Fruit fly (Drosophila melanogaster) whole organism, embryonic: ENCODE results near the gene veli.
A peak's percentile ranks its signal among the peaks of the same experiment; 100 is the strongest.

Source experiments
- ATbp ChIP-seq: fragments of 200-800 bp; sonication (Bioruptor generic); optimal IDR thresholded peaks from 2 replicates; lab custom pipeline; 2017; ENCODE audit warnings: missing biosample characterization, mild to moderate bottlenecking, missing genetic modification characterization, missing genetic modification reagents
- Abd-B ChIP-seq: fragments of 200-800 bp; sonication (Bioruptor generic); optimal IDR thresholded peaks from 2 replicates; lab custom pipeline; 2018; ENCODE audit warnings: missing biosample characterization, mild to moderate bottlenecking, missing genetic modification characterization, moderate library complexity
- Atf-2 ChIP-seq: fragments of 200-800 bp; sonication (Bioruptor generic); optimal IDR thresholded peaks from 2 replicates; lab custom pipeline; 2016; ENCODE audit warnings: missing biosample characterization, missing genetic modification characterization
- Blimp-1 ChIP-seq: fragments of 200-800 bp; sonication (Bioruptor generic); optimal IDR thresholded peaks from 3 replicates; lab custom pipeline; 2018; ENCODE audit warnings: missing biosample characterization, missing genetic modification characterization, mild to moderate bottlenecking, moderate library complexity, missing genetic modification reagents
- CG10979 ChIP-seq: fragments of 200-800 bp; sonication (Bioruptor generic); optimal IDR thresholded peaks from 2 replicates; lab custom pipeline; 2018; ENCODE audit warnings: missing biosample characterization, mild to moderate bottlenecking, missing genetic modification characterization, moderate library complexity
- CG12071 ChIP-seq: fragments of 200-800 bp; sonication (Bioruptor generic); optimal IDR thresholded peaks from 3 replicates; lab custom pipeline; 2018; ENCODE audit warnings: missing biosample characterization, mild to moderate bottlenecking, missing genetic modification characterization
- CG12391 ChIP-seq: fragments of 200-800 bp; sonication (Bioruptor generic); optimal IDR thresholded peaks from 3 replicates; lab custom pipeline; 2018; ENCODE audit warnings: missing biosample characterization, mild to moderate bottlenecking, missing genetic modification characterization, moderate library complexity
- CG13894 ChIP-seq: fragments of 200-800 bp; sonication (Bioruptor generic); optimal IDR thresholded peaks from 3 replicates; lab custom pipeline; 2018; ENCODE audit warnings: missing biosample characterization, mild to moderate bottlenecking, missing genetic modification characterization, moderate library complexity
- CG14710 ChIP-seq: fragments of 200-800 bp; sonication (Bioruptor generic); optimal IDR thresholded peaks from 3 replicates; lab custom pipeline; 2019; ENCODE audit warnings: missing biosample characterization, mild to moderate bottlenecking, missing genetic modification characterization, moderate library complexity
- CG15601 ChIP-seq: fragments of 200-800 bp; sonication (Bioruptor generic); optimal IDR thresholded peaks from 3 replicates; lab custom pipeline; 2019; ENCODE audit warnings: missing biosample characterization, mild to moderate bottlenecking, missing genetic modification characterization, moderate library complexity
- CG18619 ChIP-seq: fragments of 200-800 bp; sonication (Bioruptor generic); optimal IDR thresholded peaks from 3 replicates; lab custom pipeline; 2017; ENCODE audit warnings: missing biosample characterization, mild to moderate bottlenecking, missing genetic modification characterization
- CG18764 ChIP-seq: fragments of 200-800 bp; sonication (Bioruptor generic); optimal IDR thresholded peaks from 3 replicates; lab custom pipeline; 2016; ENCODE audit warnings: missing biosample characterization, missing genetic modification characterization
- CG2889 ChIP-seq: fragments of 200-800 bp; sonication (Bioruptor generic); IDR thresholded peaks from 3 replicates; pipeline ENCODE4 v1.3.6; 2022; ENCODE audit warnings: missing biosample characterization, missing genetic modification characterization
- CG4820 ChIP-seq: fragments of 200-800 bp; sonication (Bioruptor generic); optimal IDR thresholded peaks from 3 replicates; lab custom pipeline; 2016; ENCODE audit warnings: missing biosample characterization, missing genetic modification characterization
- CG7745 ChIP-seq: fragments of 200-800 bp; sonication (Bioruptor generic); optimal IDR thresholded peaks from 2 replicates; lab custom pipeline; 2018; ENCODE audit warnings: missing biosample characterization, mild to moderate bottlenecking, missing genetic modification characterization, moderate library complexity
- CoRest ChIP-seq: fragments of 200-800 bp; sonication (Bioruptor generic); optimal IDR thresholded peaks from 3 replicates; lab custom pipeline; 2018; ENCODE audit warnings: missing biosample characterization, mild to moderate bottlenecking, missing genetic modification characterization, moderate library complexity
- D19A ChIP-seq: fragments of 200-800 bp; optimal IDR thresholded peaks from 3 replicates; lab custom pipeline; 2019; ENCODE audit warnings: missing biosample characterization, mild to moderate bottlenecking, missing genetic modification characterization, moderate library complexity
- GATAe ChIP-seq: fragments of 200-800 bp; sonication (Bioruptor generic); conservative IDR thresholded peaks from 2 replicates; pipeline ENCODE4 v1.3.6; 2022; ENCODE audit warnings: missing biosample characterization, missing genetic modification characterization
- Hr3 ChIP-seq: fragments of 200-800 bp; sonication (Bioruptor generic); optimal IDR thresholded peaks from 3 replicates; lab custom pipeline; 2016; ENCODE audit warnings: missing biosample characterization, missing genetic modification characterization
- Hr51 ChIP-seq, 2 experiments: fragments of 200-800 bp; sonication (Bioruptor generic); optimal IDR thresholded peaks; 2 replicates in 1 of 2; 3 replicates in 1 of 2; lab custom pipeline; 2016 to 2018; ENCODE audit warnings: missing biosample characterization in 2 of 2, missing genetic modification characterization in 2 of 2, mild to moderate bottlenecking in 1 of 2, moderate library complexity in 1 of 2
- Lhr ChIP-seq: fragments of 200-800 bp; sonication (Bioruptor generic); optimal IDR thresholded peaks from 3 replicates; lab custom pipeline; 2017; ENCODE audit warnings: mild to moderate bottlenecking, missing biosample characterization, missing genetic modification reagents, missing genetic modification characterization
- MBD-R2 ChIP-seq: fragments of 200-800 bp; sonication (Bioruptor generic); IDR thresholded peaks from 2 replicates; pipeline ENCODE4 v1.3.6; 2022; ENCODE audit warnings: missing biosample characterization, missing genetic modification characterization
- Neu2 ChIP-seq: fragments of 200-800 bp; sonication (Bioruptor generic); optimal IDR thresholded peaks from 3 replicates; lab custom pipeline; 2016; ENCODE audit warnings: missing biosample characterization, missing genetic modification characterization, borderline replicate concordance
- Poxn ChIP-seq: fragments of 200-800 bp; sonication (Bioruptor generic); IDR thresholded peaks from 2 replicates; pipeline ENCODE4 v1.3.6; 2022; ENCODE audit warnings: missing biosample characterization, missing genetic modification characterization
- Ravus ChIP-seq: fragments of 200-800 bp; sonication (Bioruptor generic); IDR thresholded peaks from 2 replicates; pipeline ENCODE4 v1.3.6; 2022; ENCODE audit warnings: missing biosample characterization, missing genetic modification characterization
- Spps ChIP-seq: fragments of 200-800 bp; sonication (Bioruptor generic); optimal IDR thresholded peaks from 2 replicates; lab custom pipeline; 2018; ENCODE audit warnings: missing biosample characterization, mild to moderate bottlenecking, missing genetic modification characterization
- Sry-δ ChIP-seq: fragments of 200-800 bp; sonication (Bioruptor generic); optimal IDR thresholded peaks from 2 replicates; lab custom pipeline; 2016; ENCODE audit warnings: missing biosample characterization, missing genetic modification characterization
- Xbp1 ChIP-seq: fragments of 200-800 bp; sonication (Bioruptor generic); optimal IDR thresholded peaks from 3 replicates; lab custom pipeline; 2016; ENCODE audit warnings: missing biosample characterization, mild to moderate bottlenecking, missing genetic modification characterization
- ap ChIP-seq: fragments of 200-800 bp; sonication (Bioruptor generic); IDR thresholded peaks from 2 replicates; pipeline ENCODE4 v1.3.6; 2022; ENCODE audit warnings: missing biosample characterization, missing genetic modification characterization
- gfzf ChIP-seq: fragments of 200-800 bp; sonication (Bioruptor generic); optimal IDR thresholded peaks from 2 replicates; lab custom pipeline; 2016; ENCODE audit warnings: missing biosample characterization, mild to moderate bottlenecking, missing genetic modification characterization, moderate library complexity
- gsb ChIP-seq: fragments of 200-800 bp; sonication (Bioruptor generic); IDR thresholded peaks from 2 replicates; pipeline ENCODE4 v1.3.6; 2022; ENCODE audit warnings: missing biosample characterization, missing genetic modification characterization
- ham ChIP-seq: fragments of 200-800 bp; sonication (Bioruptor generic); IDR thresholded peaks from 2 replicates; pipeline ENCODE4 v1.3.6; 2022; ENCODE audit warnings: missing biosample characterization, missing genetic modification characterization
- jumu ChIP-seq: fragments of 200-800 bp; sonication (Bioruptor generic); optimal IDR thresholded peaks from 3 replicates; lab custom pipeline; 2016; ENCODE audit warnings: missing biosample characterization, missing genetic modification characterization
- scrt ChIP-seq: fragments of 200-800 bp; sonication (Bioruptor generic); optimal IDR thresholded peaks from 2 replicates; lab custom pipeline; 2018; ENCODE audit warnings: missing biosample characterization, mild to moderate bottlenecking, missing genetic modification characterization, moderate library complexity
- sima ChIP-seq: fragments of 200-800 bp; sonication (Bioruptor generic); optimal IDR thresholded peaks from 2 replicates; lab custom pipeline; 2016; ENCODE audit warnings: missing biosample characterization, missing genetic modification characterization

Gene veli

DNA sequence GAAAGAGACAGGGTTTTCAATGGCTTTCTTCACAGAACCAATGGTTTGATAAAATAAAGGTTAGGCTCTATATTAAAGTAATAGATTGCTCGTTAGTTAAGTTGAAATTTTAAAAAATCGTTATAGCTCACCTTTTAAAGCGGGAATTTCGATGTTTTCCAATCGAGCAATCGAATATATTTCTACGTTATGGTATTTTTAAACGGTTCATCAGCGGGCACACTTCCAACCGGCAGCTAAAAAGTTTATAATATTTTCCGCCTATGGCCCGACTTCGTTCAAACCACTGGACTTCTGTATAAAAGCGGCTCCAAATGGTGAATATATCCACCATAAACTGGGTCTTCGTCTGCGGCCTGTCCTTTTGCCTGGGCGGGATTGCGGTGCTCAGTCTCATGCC, 42.3 kb downstream of the veli start, which contains the start of gene beta4GalT7 (continued):
- TF ChIP-seq Hr51 (GFP tag; optimal IDR thresholded peaks at IDR 0.05; lab: Kevin White, UChicago) (no peak), ap (no peak), MBD-R2 (GFP tag; lab: Robert Waterston, UW) (peak; percentile 69), Blimp-1 (no peak), CG15601 (tag; lab: Kevin White, UChicago) (no peak), CG13894 (tag; lab: Kevin White, UChicago) (no peak), Abd-B (GFP tag; lab: Kevin White, UChicago) (no peak), GATAe (GFP tag; lab: Robert Waterston, UW) (no peak), jumu (no peak), Xbp1 (no peak), CG18619 (no peak), CG2889 (GFP tag; lab: Robert Waterston, UW) (no peak), Ravus (no peak), Sry-δ (no peak), Spps (tag; lab: Kevin White, UChicago) (no peak), Hr3 (GFP tag; lab: Kevin White, UChicago) (no peak), CG14710 (tag; lab: Kevin White, UChicago) (peak; percentile 6), CG12391 (tag; lab: Kevin White, UChicago) (no peak), ham (no peak), CoRest (tag; lab: Kevin White, UChicago) (no peak), D19A (no peak), ATbp (GFP tag; lab: Kevin White, UChicago) (no peak), CG4820 (GFP tag; lab: Kevin White, UChicago) (no peak), CG10979 (tag; lab: Kevin White, UChicago) (no peak), gfzf (GFP tag; lab: Kevin White, UChicago) (peak; percentile 79), Poxn (GFP tag; lab: Robert Waterston, UW) (no peak), CG18764 (no peak), scrt (GFP tag; lab: Kevin White, UChicago) (no peak), sima (no peak), Atf-2 (GFP tag; lab: Kevin White, UChicago) (no peak), Lhr (no peak), gsb (GFP tag; lab: Robert Waterston, UW) (no peak), CG7745 (tag; lab: Kevin White, UChicago) (no peak), CG12071 (no peak), Neu2 (GFP tag; lab: Kevin White, UChicago) (no peak)
